Fruit fly (Drosophila melanogaster) whole organism, embryonic: ENCODE data around the gene CG42699.

Source experiments
- Atf6 ChIP-seq: fragments of 200-800 bp; sonication (Bioruptor generic); IDR thresholded peaks from 2 replicates; pipeline ENCODE4 v1.3.6; 2022; ENCODE audit warnings: missing biosample characterization, missing genetic modification characterization
- CG11456 ChIP-seq: fragments of 200-800 bp; sonication (Bioruptor generic); IDR thresholded peaks from 3 replicates; pipeline ENCODE4 v1.3.6; 2022; ENCODE audit warnings: missing biosample characterization, missing genetic modification characterization
- CG14014 ChIP-seq: fragments of 200-800 bp; sonication (Bioruptor generic); IDR thresholded peaks from 2 replicates; pipeline ENCODE4 v1.3.6; 2022; ENCODE audit warnings: missing biosample characterization, missing genetic modification characterization
- CG15011 ChIP-seq: fragments of 200-800 bp; sonication (Bioruptor generic); optimal IDR thresholded peaks from 3 replicates; lab custom pipeline; 2018; ENCODE audit warnings: missing biosample characterization, mild to moderate bottlenecking, missing genetic modification characterization
- CG15479 ChIP-seq: fragments of 200-800 bp; sonication (Bioruptor generic); optimal IDR thresholded peaks from 3 replicates; lab custom pipeline; 2019; ENCODE audit warnings: missing biosample characterization, mild to moderate bottlenecking, missing genetic modification characterization, moderate library complexity
- CG15514 ChIP-seq: fragments of 200-800 bp; sonication (Bioruptor generic); optimal IDR thresholded peaks from 3 replicates; lab custom pipeline; 2017; ENCODE audit warnings: missing biosample characterization, missing genetic modification characterization, mild to moderate bottlenecking, moderate library complexity, missing genetic modification reagents
- Med ChIP-seq: fragments of 200-800 bp; sonication (Bioruptor generic); peaks from one replicate; lab custom pipeline; 2016; ENCODE audit warnings: missing biosample characterization, missing genetic modification characterization, mild to moderate bottlenecking, inconsistent platforms, moderate library complexity
- Meics ChIP-seq: fragments of 200-800 bp; sonication (Bioruptor generic); optimal IDR thresholded peaks from 2 replicates; lab custom pipeline; 2017; ENCODE audit warnings: missing biosample characterization, mild to moderate bottlenecking, missing genetic modification characterization
- bowl ChIP-seq: fragments of 200-800 bp; sonication (Bioruptor generic); IDR thresholded peaks from 2 replicates; pipeline ENCODE4 v1.3.6; 2022; ENCODE audit warnings: missing biosample characterization, missing genetic modification characterization
- br ChIP-seq: fragments of >200 bp; optimal IDR thresholded peaks from 2 replicates; lab custom pipeline; 2017
- grn ChIP-seq: fragments of 200-800 bp; sonication (Bioruptor generic); optimal IDR thresholded peaks from 3 replicates; lab custom pipeline; 2017; ENCODE audit warnings: missing biosample characterization, missing genetic modification characterization
- lilli ChIP-seq: fragments of 200-800 bp; sonication (Bioruptor generic); optimal IDR thresholded peaks from 3 replicates; lab custom pipeline; 2016; ENCODE audit warnings: missing biosample characterization, missing genetic modification characterization
- vnd ChIP-seq: fragments of 200-800 bp; sonication (Bioruptor generic); IDR thresholded peaks from 3 replicates; pipeline ENCODE4 v1.3.6; 2022; ENCODE audit warnings: missing biosample characterization, missing genetic modification characterization; ENCODE audit not compliant: partially characterized antibody

DNA sequence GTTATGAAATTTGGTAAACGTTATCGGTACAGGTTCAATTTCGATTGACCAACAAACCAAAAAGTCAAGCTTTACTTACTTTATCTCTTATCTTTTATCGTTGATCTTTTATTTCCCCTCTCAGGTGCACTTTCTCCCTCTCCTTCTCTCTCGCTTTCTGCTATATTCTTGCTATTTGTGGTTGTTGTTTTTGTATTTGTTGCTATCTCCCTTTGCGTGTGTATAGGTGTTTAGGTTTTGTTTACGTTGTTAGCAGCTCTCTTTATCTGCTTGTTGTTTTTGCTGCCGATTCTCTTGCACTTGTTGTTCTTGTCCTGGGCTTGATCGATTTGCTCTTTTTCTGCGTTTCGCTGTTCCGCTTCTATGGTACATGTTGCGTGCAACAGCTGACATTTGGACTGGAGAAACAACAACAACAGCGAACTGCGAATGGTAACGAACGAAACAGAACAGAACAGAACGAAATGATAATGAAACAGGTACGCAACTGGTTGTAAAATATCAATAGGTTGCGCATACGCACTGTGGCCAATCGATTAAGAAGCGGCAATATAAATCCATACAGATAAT lies 20.0 kb upstream of the CG42699 start:
- TF ChIP-seq vnd (GFP tag; lab: Robert Waterston, UW) (no peak), br (no peak), CG15479 (GFP tag; lab: Kevin White, UChicago) (peak; percentile 84), Med (GFP tag; lab: Kevin White, UChicago) (no peak), CG15514 (no peak), CG14014 (GFP tag; lab: Robert Waterston, UW) (no peak), lilli (GFP tag; lab: Kevin White, UChicago) (no peak), CG15011 (GFP tag; lab: Kevin White, UChicago) (no peak), grn (GFP tag; lab: Kevin White, UChicago) (peak; percentile 90), bowl (no peak), Atf6 (no peak), Meics (GFP tag; lab: Kevin White, UChicago) (no peak), CG11456 (GFP tag; lab: Robert Waterston, UW) (no peak)
